Fruit fly (Drosophila melanogaster): ENCODE results near the gene CG14689.

The CG14689 gene

DNA sequence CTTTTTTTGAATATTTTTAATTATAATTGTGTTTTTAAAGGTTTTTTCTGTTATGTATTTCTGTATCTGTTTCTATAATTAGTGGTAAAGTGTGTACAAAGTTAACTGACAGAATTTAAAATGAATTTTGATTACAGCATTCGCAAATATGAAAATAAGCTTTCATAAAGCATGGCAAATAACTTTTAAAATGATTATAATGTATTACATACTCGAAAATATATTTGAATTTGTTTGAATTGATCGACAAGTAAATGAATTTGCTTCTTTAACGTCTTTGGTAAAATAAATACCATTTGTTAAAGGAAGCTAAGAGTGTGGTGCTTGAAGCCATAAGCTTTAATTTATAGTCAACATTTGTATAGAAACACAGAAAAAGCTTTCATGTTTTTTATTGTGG is at the start of gene CG14689:
Gene CG14689 (minus strand): TSS at position 101 of the 400 bp plus-strand sequence.
- no peak for TF ChIP-seq CG17801 (GFP tag; optimal IDR thresholded peaks at IDR 0.05; ENCODE audit: partially characterized antibody)

DNA sequence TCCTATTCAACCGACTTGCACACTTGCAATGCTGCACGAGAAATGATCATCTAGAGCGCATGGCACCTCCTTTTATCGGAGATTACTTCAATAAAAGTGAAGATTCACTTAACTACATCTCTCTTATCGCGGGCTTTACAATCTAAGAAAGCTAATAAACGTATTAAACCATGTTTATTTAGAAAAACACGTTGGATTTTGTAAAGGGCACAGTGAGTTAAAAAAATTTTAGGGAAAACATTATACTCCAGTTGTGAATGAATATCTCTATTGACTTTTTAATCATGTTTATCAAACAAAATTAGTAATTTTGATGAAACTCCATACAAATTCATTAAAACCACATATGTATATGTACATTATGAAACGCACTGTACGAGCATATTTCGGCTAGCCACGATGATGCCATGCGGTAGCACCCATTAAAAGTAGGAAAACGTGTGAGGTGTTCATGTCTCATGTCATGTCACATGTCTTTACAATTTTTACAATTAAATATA is 48.4 kb upstream of the CG14689 start, which contains the start of gene CG31272:
Gene CG31272 (minus strand): TSS at position 51 of the 500 bp plus-strand sequence.
- no peak for TF ChIP-seq CG17801 (GFP tag; optimal IDR thresholded peaks at IDR 0.05; ENCODE audit: partially characterized antibody)

DNA sequence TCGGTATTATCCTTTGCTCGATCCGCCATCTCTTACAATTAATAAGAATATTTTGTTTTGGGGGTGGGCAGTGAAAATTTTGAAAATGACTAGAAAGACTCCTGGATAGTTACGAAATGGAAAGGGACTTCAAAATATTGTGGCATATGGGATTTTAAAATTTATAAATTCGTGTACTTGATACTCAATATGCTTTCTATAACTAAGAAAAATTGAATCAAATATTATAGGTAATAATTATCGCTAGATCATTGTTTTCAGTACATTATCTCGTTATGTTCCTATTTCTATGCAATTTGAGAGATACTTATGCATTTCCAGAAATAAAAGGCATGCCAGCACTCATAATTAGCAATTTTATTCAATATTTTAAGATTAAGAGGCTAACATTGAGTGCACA is 44.5 kb upstream of the CG14689 start, which contains the start of gene CG14691:
Gene CG14691 (minus strand): TSS at position 101 of the 400 bp plus-strand sequence.
- TF ChIP-seq CG17801 (GFP tag; optimal IDR thresholded peaks at IDR 0.05; ENCODE audit: partially characterized antibody), result no peak

DNA sequence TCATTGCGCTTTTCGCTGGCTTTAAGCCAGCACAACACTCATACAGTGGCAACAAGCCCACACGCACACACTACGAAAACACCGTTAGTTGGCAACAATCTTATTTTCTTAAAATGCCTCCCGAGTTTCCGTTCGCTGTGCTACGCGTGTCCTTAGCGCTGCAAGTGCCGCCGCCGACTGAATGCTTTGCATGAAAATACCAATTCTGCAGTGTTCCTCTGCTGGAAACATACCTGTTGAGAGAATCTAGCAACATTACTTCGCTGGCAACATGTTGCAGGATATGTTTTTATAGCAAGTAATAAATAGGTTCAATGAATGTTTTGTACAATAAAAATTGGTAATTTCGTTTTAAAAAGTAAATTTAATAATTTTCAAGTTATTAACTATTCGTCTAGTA is 40.0 kb upstream of the CG14689 start, which contains the start of gene TkR86C:
Gene TkR86C (minus strand): TSS at position 168 of the 400 bp plus-strand sequence.
- no peak for TF ChIP-seq CG17801 (GFP tag; optimal IDR thresholded peaks at IDR 0.05; ENCODE audit: partially characterized antibody)

DNA sequence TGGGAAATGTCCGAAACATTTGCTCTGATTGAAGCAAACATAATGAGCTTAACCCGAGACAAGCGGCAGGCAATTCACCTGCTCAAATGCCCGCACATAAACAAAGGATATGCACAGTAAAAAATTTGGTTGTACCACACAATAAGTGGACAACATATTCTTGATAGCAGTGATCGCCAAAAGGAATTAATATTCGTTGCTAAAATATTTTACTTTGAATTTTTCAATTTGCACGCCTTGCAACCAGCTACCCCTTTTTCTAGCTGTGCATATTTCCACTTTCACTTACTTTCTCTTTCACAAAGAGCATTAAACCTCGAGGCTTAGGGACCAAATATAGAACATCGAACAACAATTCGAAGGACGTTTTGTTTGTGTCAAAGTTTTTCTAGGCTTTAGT is 36.6 kb upstream of the CG14689 start:
- TF ChIP-seq CG17801 (GFP tag; optimal IDR thresholded peaks at IDR 0.05; ENCODE audit: partially characterized antibody), result no peak

DNA sequence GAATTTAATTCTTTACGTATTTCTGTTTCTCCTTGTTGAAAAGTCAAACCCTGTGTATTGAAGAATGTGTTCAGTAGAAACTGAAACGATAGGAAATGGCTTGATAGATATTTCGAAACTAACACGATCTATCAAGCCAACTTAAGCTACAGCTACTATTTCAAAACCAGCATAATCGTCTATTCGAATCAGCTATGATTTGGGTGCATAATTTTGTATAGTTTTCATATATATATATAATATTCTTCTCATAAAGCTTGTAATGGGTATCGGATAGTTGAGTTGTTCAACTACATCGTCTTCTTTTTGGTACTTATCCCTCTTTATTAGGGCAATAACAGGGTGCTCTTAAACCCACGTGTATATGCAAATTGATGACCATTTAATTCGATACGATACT is 24.8 kb upstream of the CG14689 start, which contains the start of gene tomboy20:
Gene tomboy20 (minus strand): TSS at position 101 of the 400 bp plus-strand sequence.
- TF ChIP-seq CG17801 (GFP tag; optimal IDR thresholded peaks at IDR 0.05; ENCODE audit: partially characterized antibody), result no peak

DNA sequence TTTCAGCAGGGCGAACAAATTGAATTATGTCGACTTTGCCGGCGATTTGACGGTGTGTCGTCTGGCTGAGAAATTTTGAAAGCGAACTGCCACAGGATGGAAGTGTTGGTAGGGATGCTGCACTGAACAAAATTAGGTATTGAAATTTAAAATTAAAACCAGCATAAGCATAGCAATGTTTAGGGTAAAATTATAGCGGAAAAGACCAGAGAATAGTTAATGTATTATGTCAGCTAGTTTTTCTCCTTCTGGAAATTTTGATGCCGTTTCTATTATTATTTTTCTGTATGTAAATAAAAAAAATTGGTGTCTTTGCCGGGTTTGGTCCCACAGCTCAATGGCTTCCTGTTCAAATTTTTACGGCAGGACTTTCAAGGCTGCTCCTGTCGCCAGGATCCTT is 15.7 kb upstream of the CG14689 start:
- no peak for TF ChIP-seq CG17801 (GFP tag; optimal IDR thresholded peaks at IDR 0.05; ENCODE audit: partially characterized antibody)

DNA sequence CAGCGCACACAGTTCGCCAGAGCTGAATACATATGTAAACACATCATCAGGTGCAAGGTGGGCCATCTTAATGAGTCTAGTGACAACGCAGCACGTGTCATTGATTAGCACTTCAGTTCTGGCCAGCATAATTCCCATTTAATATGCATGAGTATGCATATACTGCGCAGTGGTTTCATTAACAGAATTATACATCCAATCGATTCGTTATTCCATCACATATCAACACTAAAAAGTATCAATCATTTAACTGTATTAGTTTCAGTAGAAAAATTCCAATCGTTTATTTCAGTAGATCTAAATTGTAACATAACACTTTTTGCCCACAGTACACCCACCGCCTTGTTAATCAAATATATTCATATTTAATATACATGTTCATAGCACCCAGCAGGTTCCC is 3.5 kb upstream of the CG14689 start, which contains the start of gene CG4073:
Gene CG4073 (plus strand): TSS at position 301 of the 400 bp plus-strand sequence.
- no peak for TF ChIP-seq CG17801 (GFP tag; optimal IDR thresholded peaks at IDR 0.05; ENCODE audit: partially characterized antibody)

DNA sequence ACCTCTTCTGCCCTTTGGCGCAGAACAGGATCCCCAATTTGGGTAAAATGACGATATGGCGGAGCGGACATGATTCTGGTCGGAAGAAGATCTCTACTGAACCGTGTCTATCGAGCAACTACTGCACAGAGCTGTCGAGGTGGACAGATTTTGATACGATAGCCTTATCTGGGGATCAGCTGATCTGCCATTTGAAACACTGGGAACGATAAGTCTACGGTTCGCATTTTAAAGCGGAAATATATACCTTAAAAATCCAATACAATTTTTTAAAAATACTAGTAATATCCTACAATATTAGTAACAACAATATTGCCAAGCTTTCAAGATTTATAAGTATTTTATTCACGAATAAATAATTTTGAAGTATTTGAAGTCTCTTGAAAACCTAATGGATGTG is 1.8 kb downstream of the CG14689 start, which contains the start of gene CG31373:
Gene CG31373 (minus strand): TSS at position 101 of the 400 bp plus-strand sequence.
- TF ChIP-seq CG17801 (GFP tag; optimal IDR thresholded peaks at IDR 0.05; ENCODE audit: partially characterized antibody), result no peak

DNA sequence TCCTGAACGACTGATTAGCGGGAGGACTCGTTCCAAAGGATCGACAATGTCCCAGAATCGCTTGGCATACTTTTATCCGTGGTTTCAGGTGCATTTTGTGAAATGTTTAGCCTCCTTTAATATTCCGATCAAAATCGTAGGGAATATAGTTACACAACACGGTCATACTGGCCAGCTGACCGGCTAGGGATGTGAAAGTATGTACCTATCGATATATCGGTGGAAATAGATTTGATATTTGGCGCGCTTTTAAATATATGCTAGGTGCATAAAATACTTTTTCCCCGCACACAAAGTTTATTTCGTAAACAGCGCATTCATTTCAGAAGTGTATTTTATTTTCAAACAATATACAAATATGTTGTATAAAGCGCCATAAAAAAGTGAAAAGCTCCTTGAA is 2.9 kb downstream of the CG14689 start, which contains the start of gene CG31278:
Gene CG31278 (minus strand): TSS at position 172 of the 400 bp plus-strand sequence.
- no peak for TF ChIP-seq CG17801 (GFP tag; optimal IDR thresholded peaks at IDR 0.05; ENCODE audit: partially characterized antibody)

DNA sequence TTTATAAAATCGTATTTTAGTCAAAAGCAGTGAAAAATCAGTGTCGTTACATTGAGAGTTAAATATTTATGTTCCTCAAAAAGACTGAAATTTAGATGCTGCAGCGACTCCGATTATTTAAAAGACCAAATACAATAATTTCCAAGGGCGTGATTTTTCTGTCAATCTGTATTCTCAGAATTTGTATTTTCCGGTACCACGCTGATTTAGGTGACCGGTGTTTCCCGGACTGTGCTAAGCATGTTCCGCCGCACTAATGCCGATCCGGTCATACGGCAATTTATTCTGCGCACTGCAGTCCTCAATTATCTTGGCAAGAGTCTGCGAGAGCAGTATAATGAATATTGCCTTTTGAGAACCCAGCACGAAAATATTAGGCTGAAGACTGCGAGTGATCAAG is 4.3 kb downstream of the CG14689 start, which contains the start of the genes CG31467 and CG14684:
Gene CG31467 (minus strand): TSS at position 101 of the 400 bp plus-strand sequence.
Gene CG14684 (plus strand): TSS at position 212 of the 400 bp plus-strand sequence.
- no peak for TF ChIP-seq CG17801 (GFP tag; optimal IDR thresholded peaks at IDR 0.05; ENCODE audit: partially characterized antibody)

DNA sequence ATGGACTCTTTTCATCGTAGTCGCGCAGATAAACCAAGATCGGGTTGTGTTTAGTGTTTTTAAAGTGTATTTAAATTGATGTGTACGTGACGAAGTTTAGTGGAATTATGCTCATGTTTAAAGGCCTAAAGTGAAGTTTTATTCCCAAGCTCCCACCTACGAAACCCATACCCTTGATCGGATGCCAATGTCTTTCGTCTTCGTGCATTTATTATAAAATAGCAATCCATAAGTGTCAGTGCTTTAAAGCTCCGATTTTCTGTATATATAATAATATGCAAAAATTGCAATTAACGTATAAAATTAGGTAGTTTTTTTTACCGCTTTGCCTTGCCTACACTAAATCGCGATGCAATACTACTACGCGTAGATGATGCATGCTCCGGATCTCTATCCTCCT is 6.1 kb downstream of the CG14689 start, which contains the start of gene CG31391:
Gene CG31391 (minus strand): TSS at position 101 of the 400 bp plus-strand sequence.
- TF ChIP-seq CG17801 (GFP tag; optimal IDR thresholded peaks at IDR 0.05; ENCODE audit: partially characterized antibody), result no peak

DNA sequence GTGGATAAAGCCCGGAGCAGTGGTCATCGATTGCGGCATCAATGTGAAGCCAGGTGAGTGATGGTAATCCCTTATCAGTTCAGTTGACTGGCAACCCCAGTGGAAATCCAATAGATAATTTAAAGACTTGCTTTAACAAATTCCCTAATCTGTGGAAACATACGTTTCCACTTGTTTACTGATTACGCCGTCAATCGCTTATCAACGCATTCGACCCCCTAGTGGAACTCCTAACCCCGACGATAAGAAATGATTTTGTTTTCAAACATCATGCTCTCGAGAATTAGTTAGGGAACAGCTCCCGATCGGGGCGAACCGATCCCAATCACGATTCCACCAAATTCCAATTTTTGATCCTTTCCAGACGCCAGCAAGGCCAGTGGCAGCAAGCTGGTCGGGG is 10.4 kb downstream of the CG14689 start:
- no peak for TF ChIP-seq CG17801 (GFP tag; optimal IDR thresholded peaks at IDR 0.05; ENCODE audit: partially characterized antibody)

DNA sequence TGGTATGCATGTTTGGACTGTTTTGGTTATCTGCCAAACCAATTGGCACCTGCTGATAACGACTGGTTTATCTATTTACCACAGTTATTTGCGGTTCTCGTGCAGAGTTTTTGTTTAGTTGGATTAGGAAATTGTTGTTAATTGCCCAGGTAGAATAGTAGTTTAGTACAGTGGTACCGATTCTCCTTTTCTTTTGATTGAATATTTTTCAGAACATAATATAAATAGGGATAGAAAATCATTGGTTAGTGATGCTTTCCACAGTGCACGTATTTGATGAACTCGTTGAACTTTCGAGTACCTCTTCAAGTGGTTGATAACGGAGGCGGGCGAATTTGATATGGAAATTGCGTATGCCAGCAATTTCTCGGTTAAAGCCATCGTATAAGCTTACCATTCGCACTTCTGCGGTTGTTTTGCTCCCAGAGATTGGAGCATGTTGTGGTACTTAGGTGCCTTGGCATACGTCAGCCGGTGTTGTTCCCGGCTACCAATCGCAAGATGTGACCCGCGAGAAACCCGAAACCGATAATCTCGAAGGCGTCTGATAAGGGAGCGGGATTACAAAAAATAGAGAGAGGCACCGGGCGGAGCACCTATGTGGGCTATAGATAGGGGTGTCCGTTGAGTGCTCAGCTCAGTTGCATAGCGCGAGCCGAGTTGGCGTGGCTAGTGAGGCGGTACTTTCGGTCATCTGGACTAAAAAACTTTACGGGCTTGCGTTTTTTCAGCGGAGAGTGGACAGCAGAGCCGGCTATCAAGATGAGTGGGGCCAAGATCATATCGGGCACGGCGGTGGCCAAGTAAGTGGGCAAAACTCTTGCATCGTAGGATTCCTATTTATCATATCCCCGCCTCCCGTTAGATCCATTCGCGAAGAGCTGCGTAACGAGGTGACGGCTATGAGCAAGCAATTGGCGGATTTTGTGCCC is 11.8 kb downstream of the CG14689 start:
- TF ChIP-seq CG17801 (GFP tag; optimal IDR thresholded peaks at IDR 0.05; ENCODE audit: partially characterized antibody), result no peak

DNA sequence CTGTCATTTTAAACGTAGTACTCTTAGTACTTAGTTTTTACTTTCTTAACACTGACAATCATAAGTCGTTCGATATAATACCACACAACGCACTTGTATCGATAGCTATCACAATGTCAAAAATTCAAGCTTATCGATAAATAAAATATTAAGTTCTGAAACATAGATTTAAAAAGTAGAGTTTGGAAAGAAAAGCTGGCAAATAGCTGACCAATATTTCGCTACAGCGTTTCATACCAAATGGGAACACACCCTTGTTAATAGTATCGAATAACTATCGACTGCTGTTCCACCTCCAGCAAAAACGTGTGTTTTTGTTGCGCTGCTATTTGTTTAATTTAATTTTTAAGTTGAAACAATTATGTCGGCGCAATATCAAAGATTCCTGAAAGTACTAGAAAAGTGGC is 14.7 kb downstream of the CG14689 start, which contains the start of the genes pug, CG14683 and CG46459:
Gene pug (plus strand): TSS at position 164 of the 407 bp plus-strand sequence.
Gene CG14683 (plus strand): TSS at position 277 of the 407 bp plus-strand sequence.
Gene CG46459 (plus strand): TSS at position 277 of the 407 bp plus-strand sequence.
- no peak for TF ChIP-seq CG17801 (GFP tag; optimal IDR thresholded peaks at IDR 0.05; ENCODE audit: partially characterized antibody)
